Worm (Caenorhabditis elegans): ENCODE measurements around the gene B0303.4.

The B0303.4 gene

ce11 chrIII:8741955-8742354 is 52.3 kb downstream of the B0303.4 start:
- TF ChIP-seq elt-3 (tag; optimal IDR thresholded peaks at IDR 0.05): no peak
- TF ChIP-seq nhr-28 (tag; optimal IDR thresholded peaks at IDR 0.05): no peak
- TF ChIP-seq sptf-1 (tag; optimal IDR thresholded peaks at IDR 0.05): no peak

DNA sequence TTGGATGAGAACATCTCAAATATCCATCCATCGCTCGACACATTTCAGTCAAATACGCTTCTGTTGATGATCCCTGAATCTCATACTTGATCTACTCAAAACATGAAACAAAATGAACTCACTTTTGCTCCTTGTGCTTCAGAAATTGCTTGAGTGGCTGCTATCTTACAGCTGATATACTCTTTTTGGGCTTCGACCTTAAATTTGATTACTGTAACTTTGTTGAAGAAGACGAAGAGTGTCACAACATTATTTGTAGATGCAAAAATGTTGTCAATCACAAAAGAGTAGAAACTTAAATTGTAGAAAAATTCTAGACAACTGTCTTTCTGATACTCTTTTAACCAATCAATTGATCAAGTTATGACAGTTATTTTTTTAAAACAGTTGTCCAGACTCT is 52.9 kb downstream of the B0303.4 start:
- no peak for TF ChIP-seq hlh-1 (tag; optimal IDR thresholded peaks at IDR 0.05)
- TF ChIP-seq ces-1 (GFP tag; optimal IDR thresholded peaks at IDR 0.05): peak; percentile 8

Data from whole organism, mixed stage, embryonic.